Worm (Caenorhabditis elegans) whole organism, L4 larva: ENCODE results near the gene asp-18.
A peak's percentile ranks its signal among the peaks of the same experiment; 100 is the strongest.

Source experiments
- D1046.2 ChIP-seq: fragments of 200-800 bp; sonication (Bioruptor generic); IDR thresholded peaks from 2 replicates; pipeline ENCODE4 v1.3.6; 2022; ENCODE audit warnings: missing genetic modification characterization, missing compliant biosample characterization
- F10B5.3 ChIP-seq: sonication (generic microtip); optimal IDR thresholded peaks from 2 replicates; lab custom pipeline; 2016; ENCODE audit warnings: mild to moderate bottlenecking, missing genetic modification characterization, missing compliant biosample characterization
- F26F4.8 ChIP-seq: fragments of 200-800 bp; sonication (Bioruptor generic); conservative IDR thresholded peaks from 2 replicates; pipeline ENCODE4 v1.3.6; 2022; ENCODE audit warnings: missing genetic modification characterization, missing compliant biosample characterization
- R02D3.7 ChIP-seq: fragments of 150-350 bp; sonication (generic microtip); optimal IDR thresholded peaks from 3 replicates; lab custom pipeline; 2014; ENCODE audit warnings: missing biosample characterization, missing genetic modification characterization
- Y105C5A.15 ChIP-seq: fragments of 200-800 bp; sonication (Bioruptor generic); IDR thresholded peaks from 2 replicates; pipeline ENCODE4 v1.3.6; 2022; ENCODE audit warnings: missing genetic modification characterization, missing compliant biosample characterization
- Y48G9A.11 ChIP-seq: fragments of 200-800 bp; sonication (Bioruptor generic); IDR thresholded peaks from 2 replicates; pipeline ENCODE4 v1.3.6; 2022; ENCODE audit warnings: missing genetic modification reagents, missing genetic modification characterization, missing compliant biosample characterization
- aha-1 ChIP-seq: fragments of 150-350 bp; peaks from one replicate; lab custom pipeline; 2014; ENCODE audit warnings: missing biosample characterization, missing genetic modification characterization
- aly-2 ChIP-seq: sonication (generic microtip); optimal IDR thresholded peaks from 2 replicates; lab custom pipeline; 2018; ENCODE audit warnings: missing biosample characterization, missing genetic modification characterization
- ceh-62 ChIP-seq: sonication (generic microtip); optimal IDR thresholded peaks from 2 replicates; lab custom pipeline; 2017; ENCODE audit warnings: missing biosample characterization, missing genetic modification characterization
- ctbp-1 ChIP-seq: fragments of 200-800 bp; sonication (Bioruptor generic); IDR thresholded peaks from 2 replicates; pipeline ENCODE4 v1.3.6; 2022; ENCODE audit warnings: missing genetic modification reagents, missing genetic modification characterization, missing compliant biosample characterization
- daf-16 ChIP-seq, 3 experiments: sonication (generic microtip); optimal IDR thresholded peaks; 2 replicates each; lab custom pipeline; 2016 to 2017; ENCODE audit warnings: missing genetic modification characterization in 3 of 3, missing genetic modification reagents in 3 of 3, mild to moderate bottlenecking in 2 of 3, missing compliant biosample characterization in 2 of 3, missing biosample characterization in 1 of 3, moderate library complexity in 1 of 3
- daf-8 ChIP-seq: fragments of 200-800 bp; sonication (Bioruptor generic); IDR thresholded peaks from 2 replicates; pipeline ENCODE4 v1.3.6; 2022; ENCODE audit warnings: missing genetic modification characterization, missing compliant biosample characterization
- dpl-1 ChIP-seq: fragments of 150-350 bp; optimal IDR thresholded peaks from 2 replicates; lab custom pipeline; 2014; ENCODE audit warnings: missing biosample characterization, missing genetic modification reagents, missing genetic modification characterization
- duxl-1 ChIP-seq: sonication (generic microtip); optimal IDR thresholded peaks from 2 replicates; lab custom pipeline; 2016; ENCODE audit warnings: mild to moderate bottlenecking, missing genetic modification characterization, moderate library complexity, missing compliant biosample characterization; ENCODE audit not compliant: poor library complexity
- egl-43 ChIP-seq: fragments of 200-800 bp; sonication (Bioruptor generic); IDR thresholded peaks from 2 replicates; pipeline ENCODE4 v1.3.6; 2022; ENCODE audit warnings: missing genetic modification reagents, missing genetic modification characterization, missing compliant biosample characterization
- fos-1 ChIP-seq: fragments of 150-350 bp; optimal IDR thresholded peaks from 2 replicates; lab custom pipeline; 2014; ENCODE audit warnings: missing biosample characterization, missing genetic modification characterization
- hmg-1.1 ChIP-seq: fragments of 200-800 bp; sonication (Bioruptor generic); IDR thresholded peaks from 2 replicates; pipeline ENCODE4 v1.3.6; 2022; ENCODE audit warnings: missing genetic modification reagents, missing genetic modification characterization, missing compliant biosample characterization
- lim-7 ChIP-seq: fragments of 200-800 bp; sonication (Bioruptor generic); IDR thresholded peaks from 2 replicates; pipeline ENCODE4 v1.3.6; 2022; ENCODE audit warnings: missing genetic modification characterization, missing compliant biosample characterization
- lin-13 ChIP-seq: fragments of 150-350 bp; optimal IDR thresholded peaks from 2 replicates; lab custom pipeline; 2014; ENCODE audit warnings: missing biosample characterization, missing genetic modification reagents, missing genetic modification characterization
- lin-38 ChIP-seq: fragments of 200-800 bp; sonication (Bioruptor generic); IDR thresholded peaks from 2 replicates; pipeline ENCODE4 v1.3.6; 2022; ENCODE audit warnings: missing genetic modification reagents, missing genetic modification characterization, missing compliant biosample characterization
- nhr-102 ChIP-seq: sonication (generic microtip); optimal IDR thresholded peaks from 2 replicates; lab custom pipeline; 2016; ENCODE audit warnings: mild to moderate bottlenecking, missing genetic modification characterization, moderate library complexity, missing compliant biosample characterization
- nhr-41 ChIP-seq: fragments of 200-800 bp; sonication (Bioruptor generic); IDR thresholded peaks from 2 replicates; pipeline ENCODE4 v1.3.6; 2022; ENCODE audit warnings: missing genetic modification reagents, missing genetic modification characterization, missing compliant biosample characterization
- nhr-42 ChIP-seq: fragments of 200-800 bp; sonication (Bioruptor generic); IDR thresholded peaks from 2 replicates; pipeline ENCODE4 v1.3.6; 2022; ENCODE audit warnings: missing genetic modification characterization, missing compliant biosample characterization
- nhr-48 ChIP-seq: sonication (generic microtip); optimal IDR thresholded peaks from 2 replicates; lab custom pipeline; 2016; ENCODE audit warnings: mild to moderate bottlenecking, missing genetic modification characterization, missing compliant biosample characterization
- nhr-6 ChIP-seq: fragments of 150-350 bp; optimal IDR thresholded peaks from 2 replicates; lab custom pipeline; 2014; ENCODE audit warnings: missing biosample characterization, missing genetic modification characterization
- nhr-76 ChIP-seq: fragments of 150-350 bp; optimal IDR thresholded peaks from 2 replicates; lab custom pipeline; 2014; ENCODE audit warnings: missing biosample characterization, missing genetic modification characterization
- pha-4 ChIP-seq, 2 experiments: fragments of 150-350 bp in 1 of 2; fragments of 200-800 bp in 1 of 2; sonication (Bioruptor generic) in 1 of 2; IDR thresholded peaks in 1 of 2; optimal IDR thresholded peaks in 1 of 2; 2 replicates each; pipeline versions ENCODE4 v1.3.6 to Lab custom; 2014 to 2022; ENCODE audit warnings: missing genetic modification characterization in 2 of 2, missing genetic modification reagents in 2 of 2, missing biosample characterization in 1 of 2, missing compliant biosample characterization in 1 of 2
- saeg-2 ChIP-seq: fragments of 200-800 bp; sonication (Bioruptor generic); IDR thresholded peaks from 2 replicates; pipeline ENCODE4 v1.3.6; 2022; ENCODE audit warnings: missing genetic modification reagents, missing genetic modification characterization, missing compliant biosample characterization
- snpc-1.2 ChIP-seq: fragments of 200-800 bp; sonication (Bioruptor generic); IDR thresholded peaks from 2 replicates; pipeline ENCODE4 v1.3.6; 2022; ENCODE audit warnings: missing genetic modification reagents, missing genetic modification characterization, missing compliant biosample characterization
- tag-97 ChIP-seq: fragments of 200-800 bp; sonication (Bioruptor generic); IDR thresholded peaks from 2 replicates; pipeline ENCODE4 v1.3.6; 2022; ENCODE audit warnings: missing genetic modification characterization, missing compliant biosample characterization
- tra-1 ChIP-seq: fragments of 200-800 bp; sonication (Bioruptor generic); IDR thresholded peaks from 2 replicates; pipeline ENCODE4 v1.3.6; 2022; ENCODE audit warnings: missing genetic modification reagents, missing genetic modification characterization, missing compliant biosample characterization
- unc-39 ChIP-seq: sonication (generic microtip); optimal IDR thresholded peaks from 2 replicates; lab custom pipeline; 2017; ENCODE audit warnings: missing biosample characterization, missing genetic modification characterization
- unc-62 ChIP-seq, 3 experiments: fragments of 150-350 bp in 1 of 3; sonication (generic microtip); optimal IDR thresholded peaks in 2 of 3; peaks in 1 of 3; 1 replicate in 1 of 3; 2 replicates in 2 of 3; lab custom pipeline; 2014 to 2017; ENCODE audit warnings: missing biosample characterization in 3 of 3, missing genetic modification characterization in 3 of 3, missing genetic modification reagents in 3 of 3, missing genotype in 1 of 3
- vab-7 ChIP-seq: fragments of 200-800 bp; sonication (Bioruptor generic); IDR thresholded peaks from 2 replicates; pipeline ENCODE4 v1.3.6; 2022; ENCODE audit warnings: missing genetic modification reagents, missing genetic modification characterization, missing compliant biosample characterization
- zip-11 ChIP-seq: fragments of 200-800 bp; sonication (Bioruptor generic); IDR thresholded peaks from 2 replicates; pipeline ENCODE4 v1.3.6; 2022; ENCODE audit warnings: missing genetic modification characterization, missing compliant biosample characterization

The asp-18 gene

DNA sequence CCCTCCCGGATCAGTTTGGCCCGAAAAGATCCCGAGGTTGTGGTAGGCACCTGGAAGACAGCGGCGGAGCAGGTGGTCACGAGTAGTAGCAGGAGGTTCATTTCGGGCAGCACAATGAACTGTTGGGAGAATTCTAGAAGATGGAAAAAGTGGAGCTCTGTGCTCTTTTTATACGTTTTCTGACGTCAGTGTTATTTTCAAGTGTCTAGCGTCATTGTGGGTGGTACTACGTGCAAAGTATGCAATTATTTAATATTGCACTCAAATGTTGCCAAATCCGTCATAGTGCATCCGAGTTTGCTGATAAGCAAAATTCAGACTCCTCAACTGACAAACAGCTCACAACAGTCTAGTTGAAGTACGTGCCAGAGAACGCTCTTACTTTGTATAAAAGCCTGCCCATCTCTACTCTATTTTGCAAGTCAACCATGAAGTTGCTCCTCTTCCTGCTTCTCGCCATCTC is at the start of gene asp-18, which contains the start of gene scl-19:
Gene asp-18, minus strand, starts transcription at position 101 of the 463 bp plus-strand sequence.
Gene scl-19, plus strand, starts transcription at position 413 of the 463 bp plus-strand sequence.
- no peak for TF ChIP-seq F26F4.8 (GFP tag; lab: Robert Waterston, UW)
- no peak for TF ChIP-seq saeg-2 (GFP tag; lab: Robert Waterston, UW)
- no peak for TF ChIP-seq daf-16 (GFP tag; optimal IDR thresholded peaks at IDR 0.05; lab: Kevin White, UChicago)
- TF ChIP-seq daf-16 (tag; optimal IDR thresholded peaks at IDR 0.05; lab: Kevin White, UChicago), result no peak
- TF ChIP-seq unc-39, result no peak
- TF ChIP-seq R02D3.7 (tag; lab: Kevin White, UChicago), result no peak
- no peak for TF ChIP-seq nhr-76 (tag; lab: Kevin White, UChicago)
- TF ChIP-seq ceh-62 (tag; lab: Kevin White, UChicago), result no peak
- TF ChIP-seq lin-13 (GFP tag; lab: Kevin White, UChicago), result no peak
- no peak for TF ChIP-seq tag-97 (GFP tag; lab: Robert Waterston, UW)

DNA sequence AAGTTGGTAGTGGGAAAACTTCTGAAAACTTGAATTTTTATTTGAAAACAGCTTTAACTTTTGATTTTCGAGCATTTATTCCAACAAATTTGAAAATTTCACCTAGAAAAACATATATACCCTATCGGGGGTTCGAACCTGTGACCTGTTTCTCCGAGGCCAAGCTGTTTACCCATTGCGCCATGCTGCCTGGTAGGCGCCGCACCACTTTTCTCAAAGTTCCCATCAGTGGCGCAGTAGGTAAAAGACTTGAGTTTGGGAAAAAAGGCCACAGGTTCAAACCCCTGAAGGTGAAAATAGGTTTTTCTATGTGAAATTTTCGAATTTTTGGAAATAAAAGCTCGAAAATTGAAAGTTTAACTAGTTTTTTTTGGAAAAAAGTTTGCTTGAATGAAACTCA is 49.1 kb upstream of the asp-18 start:
- no peak for TF ChIP-seq aha-1 (tag; lab: Kevin White, UChicago)
- TF ChIP-seq daf-8 (GFP tag; lab: Robert Waterston, UW), result no peak
- no peak for TF ChIP-seq lim-7 (GFP tag; lab: Robert Waterston, UW)
- TF ChIP-seq ctbp-1 (GFP tag; lab: Robert Waterston, UW), result no peak
- TF ChIP-seq tra-1 (GFP tag; lab: Robert Waterston, UW), result 0 out of 2 replicates have a peak, but pooled peaks have one; percentile 15
- no peak for TF ChIP-seq aly-2
- TF ChIP-seq nhr-102 (tag; lab: Kevin White, UChicago), result no peak
- 0 out of 2 replicates have a peak, but pooled peaks have one; percentile 17 for TF ChIP-seq egl-43 (GFP tag; lab: Robert Waterston, UW)
- TF ChIP-seq pha-4 (GFP tag; IDR thresholded peaks at IDR 0.05; lab: Robert Waterston, UW), result 0 out of 2 replicates have a peak, but pooled peaks have one; percentile 31
- no peak for TF ChIP-seq pha-4 (tag; optimal IDR thresholded peaks at IDR 0.05; lab: Kevin White, UChicago)
- TF ChIP-seq lin-38 (GFP tag; lab: Robert Waterston, UW), result 0 out of 2 replicates have a peak, but pooled peaks have one; percentile 12
- peak in 1 of 2 experiments; percentile 41 for TF ChIP-seq unc-62 (GFP tag; optimal IDR thresholded peaks at IDR 0.05 in 1 of 2; lab: Kevin White, UChicago)
- no peak for TF ChIP-seq unc-62 (tag; optimal IDR thresholded peaks at IDR 0.05; lab: Kevin White, UChicago)
- TF ChIP-seq lin-13 (GFP tag; lab: Kevin White, UChicago), result peak; percentile 49
- TF ChIP-seq vab-7 (GFP tag; lab: Robert Waterston, UW), result no peak

DNA sequence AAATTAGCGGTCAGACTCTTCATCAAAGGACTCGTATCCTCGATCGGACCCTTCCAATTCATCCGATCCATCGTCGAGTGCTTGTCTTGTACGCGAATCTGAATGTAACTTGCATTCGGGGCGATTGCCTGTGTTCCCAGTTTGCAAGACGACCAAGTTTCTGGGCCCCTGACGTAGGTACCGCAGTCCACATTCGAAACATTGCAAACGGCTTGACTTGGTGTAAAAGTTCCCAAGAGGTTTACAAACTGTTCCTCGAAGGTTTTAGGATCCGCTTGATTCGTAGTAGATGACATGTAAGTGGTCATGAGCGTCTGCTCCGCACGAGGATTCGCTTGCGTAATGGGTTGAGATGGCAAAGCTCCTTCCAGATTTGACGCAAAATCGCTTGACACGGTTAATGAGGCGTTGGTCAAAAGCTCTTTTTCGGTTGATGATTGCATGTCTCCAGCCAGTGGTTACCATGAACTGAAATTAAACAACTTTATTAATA is 44.8 kb upstream of the asp-18 start, which contains the start of gene Y17D7B.4:
Gene Y17D7B.4, minus strand, starts transcription at position 443 of the 493 bp plus-strand sequence.
- TF ChIP-seq nhr-41 (GFP tag; lab: Robert Waterston, UW), result no peak
- TF ChIP-seq duxl-1 (tag; lab: Kevin White, UChicago), result peak; percentile 57
- peak; percentile 95 for TF ChIP-seq aha-1 (tag; lab: Kevin White, UChicago)
- 0 out of 2 replicates have a peak, but pooled peaks have one; percentile 51 for TF ChIP-seq nhr-42 (GFP tag; lab: Robert Waterston, UW)
- TF ChIP-seq egl-43 (GFP tag; lab: Robert Waterston, UW), result no peak
- peak in 1 of 2 experiments; percentile 66 for TF ChIP-seq unc-62 (GFP tag; optimal IDR thresholded peaks at IDR 0.05 in 1 of 2; lab: Kevin White, UChicago)
- no peak for TF ChIP-seq unc-62 (tag; optimal IDR thresholded peaks at IDR 0.05; lab: Kevin White, UChicago)
- TF ChIP-seq Y48G9A.11, result 0 out of 2 replicates have a peak, but pooled peaks have one; percentile 9

DNA sequence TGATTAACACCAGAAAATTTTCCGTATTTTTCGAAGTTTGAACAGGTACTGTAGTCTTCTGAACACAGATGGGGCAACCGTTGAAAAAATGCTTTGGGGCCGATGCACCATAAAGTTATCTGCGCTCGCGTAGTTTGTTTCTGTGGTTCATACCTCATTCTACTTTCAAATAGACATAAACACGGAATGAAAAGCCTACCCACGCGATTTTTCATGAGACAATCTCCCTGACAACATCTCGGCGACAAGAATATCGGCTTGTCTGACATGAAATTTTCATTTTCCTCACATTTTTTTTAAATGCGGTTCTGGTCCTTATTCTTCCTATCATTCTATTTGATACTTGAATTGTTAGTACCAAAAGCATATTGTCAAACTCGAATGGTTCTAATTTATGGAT is 41.3 kb upstream of the asp-18 start, which contains the start of gene clec-257:
Gene clec-257, plus strand, starts transcription at position 301 of the 400 bp plus-strand sequence.
- no peak for TF ChIP-seq lin-38 (GFP tag; lab: Robert Waterston, UW)
- no peak for TF ChIP-seq hmg-1.1 (GFP tag; lab: Robert Waterston, UW)
- TF ChIP-seq fos-1, result no peak
- TF ChIP-seq D1046.2 (GFP tag; lab: Robert Waterston, UW), result no peak
- TF ChIP-seq nhr-48 (tag; lab: Kevin White, UChicago), result no peak
- no peak for TF ChIP-seq Y105C5A.15 (GFP tag; lab: Robert Waterston, UW)
- TF ChIP-seq dpl-1 (GFP tag; lab: Kevin White, UChicago), result no peak
- no peak for TF ChIP-seq F10B5.3 (tag; lab: Kevin White, UChicago)
- TF ChIP-seq nhr-6 (tag; lab: Kevin White, UChicago), result no peak
- no peak for TF ChIP-seq zip-11
- no peak for TF ChIP-seq pha-4 (GFP tag; IDR thresholded peaks at IDR 0.05; lab: Robert Waterston, UW)
- no peak for TF ChIP-seq pha-4 (tag; optimal IDR thresholded peaks at IDR 0.05; lab: Kevin White, UChicago)
- no peak for TF ChIP-seq snpc-1.2 (GFP tag; lab: Robert Waterston, UW)
- TF ChIP-seq Y48G9A.11, result no peak
- TF ChIP-seq nhr-42 (GFP tag; lab: Robert Waterston, UW), result no peak
